Fruit fly (Drosophila melanogaster): ENCODE results near the gene Myo10A.

- TF ChIP-seq psq (optimal IDR thresholded peaks at IDR 0.05) (no peak), usp (GFP tag; optimal IDR thresholded peaks at IDR 0.05) (no peak), CG8478 (optimal IDR thresholded peaks at IDR 0.05) (no peak)
Observed at dm6 chrX:10886418-10886817, 44.2 kb upstream of the Myo10A start.
